Worm (Caenorhabditis elegans): ENCODE results near the gene C29F5.8.

- TF ChIP-seq pes-1 (GFP tag; IDR thresholded peaks at IDR 0.05) (no peak), hmbx-1 (tag; optimal IDR thresholded peaks at IDR 0.05) (no peak), tra-4 (tag; optimal IDR thresholded peaks at IDR 0.05) (no peak), sea-1 (GFP tag; conservative IDR thresholded peaks at IDR 0.05) (no peak), ama-1 (optimal IDR thresholded peaks at IDR 0.05) (no peak), ets-7 (tag; optimal IDR thresholded peaks at IDR 0.05) (no peak)
Observed at ce11 chrII:6324086-6324485, 17.9 kb downstream of the C29F5.8 start, which contains the start of gene sma-6.

All from whole organism, early embryonic.